Fruit fly (Drosophila melanogaster) whole organism, prepupa: ENCODE measurements around the gene CG32457.
A peak's percentile ranks its signal among the peaks of the same experiment; 100 is the strongest.

Experiments used
- Blimp-1 ChIP-seq: fragments of 200-800 bp; sonication (Bioruptor generic); optimal IDR thresholded peaks from 3 replicates; lab custom pipeline; 2017; ENCODE audit warnings: missing biosample characterization, missing genetic modification characterization, mild to moderate bottlenecking, moderate library complexity, missing genetic modification reagents
- CG10669 ChIP-seq: fragments of 200-800 bp; sonication (Bioruptor generic); optimal IDR thresholded peaks from 3 replicates; lab custom pipeline; 2018; ENCODE audit warnings: missing biosample characterization, mild to moderate bottlenecking, missing genetic modification characterization, moderate library complexity
- CG11294 ChIP-seq: fragments of 200-800 bp; sonication (Bioruptor generic); IDR thresholded peaks from 2 replicates; pipeline ENCODE4 v1.3.6; 2022; ENCODE audit warnings: missing biosample characterization, missing genetic modification characterization
- CG11762 ChIP-seq: fragments of 200-800 bp; sonication (Bioruptor generic); optimal IDR thresholded peaks from 3 replicates; lab custom pipeline; 2016; ENCODE audit warnings: missing biosample characterization, missing genetic modification characterization; ENCODE audit not compliant: insufficient read depth
- CG15336 ChIP-seq: fragments of 200-800 bp; sonication (Bioruptor generic); IDR thresholded peaks from 2 replicates; pipeline ENCODE4 v1.3.6; 2022; ENCODE audit warnings: missing biosample characterization, missing genetic modification characterization
- CG1621 ChIP-seq: fragments of 200-800 bp; sonication (Bioruptor generic); optimal IDR thresholded peaks from 3 replicates; lab custom pipeline; 2018; ENCODE audit warnings: missing biosample characterization, mild to moderate bottlenecking, missing genetic modification characterization
- CG3032 ChIP-seq: fragments of 200-800 bp; optimal IDR thresholded peaks from 2 replicates; lab custom pipeline; 2019; ENCODE audit warnings: missing biosample characterization, mild to moderate bottlenecking, missing genetic modification characterization, moderate library complexity
- CG32006 ChIP-seq: fragments of 200-800 bp; sonication (Bioruptor generic); optimal IDR thresholded peaks from 3 replicates; lab custom pipeline; 2017; ENCODE audit warnings: missing biosample characterization, mild to moderate bottlenecking, missing genetic modification characterization
- CG34406 ChIP-seq: fragments of 200-800 bp; sonication (Bioruptor generic); optimal IDR thresholded peaks from 3 replicates; lab custom pipeline; 2016; ENCODE audit warnings: missing biosample characterization, missing genetic modification characterization
- CG6163 ChIP-seq: fragments of 200-800 bp; sonication (Bioruptor generic); IDR thresholded peaks from 3 replicates; pipeline ENCODE4 v1.3.6; 2022; ENCODE audit warnings: missing biosample characterization, missing genetic modification characterization
- CG6276 ChIP-seq: fragments of 200-800 bp; sonication (Bioruptor generic); optimal IDR thresholded peaks from 2 replicates; lab custom pipeline; 2017; ENCODE audit warnings: missing biosample characterization, mild to moderate bottlenecking, missing genetic modification characterization
- CG6808 ChIP-seq: fragments of 200-800 bp; sonication (Bioruptor generic); optimal IDR thresholded peaks from 3 replicates; lab custom pipeline; 2017; ENCODE audit warnings: missing biosample characterization, missing genetic modification characterization, mild to moderate bottlenecking, moderate library complexity, missing genetic modification reagents
- CG6854 ChIP-seq: fragments of 200-800 bp; sonication (Bioruptor generic); optimal IDR thresholded peaks from 2 replicates; lab custom pipeline; 2017; ENCODE audit warnings: missing biosample characterization, mild to moderate bottlenecking, missing genetic modification characterization
- CG8119 ChIP-seq: fragments of 200-800 bp; sonication (Bioruptor generic); IDR thresholded peaks from 3 replicates; pipeline ENCODE4 v1.3.6; 2022; ENCODE audit warnings: missing biosample characterization, missing genetic modification characterization
- CG8319 ChIP-seq: fragments of 200-800 bp; sonication (Bioruptor generic); optimal IDR thresholded peaks from 3 replicates; lab custom pipeline; 2016; ENCODE audit warnings: missing biosample characterization, missing genetic modification characterization
- CG9139 ChIP-seq: fragments of 200-800 bp; sonication (Bioruptor generic); optimal IDR thresholded peaks from 3 replicates; lab custom pipeline; 2017; ENCODE audit warnings: missing biosample characterization, mild to moderate bottlenecking, missing genetic modification characterization
- Eip78C ChIP-seq: fragments of 200-800 bp; sonication (Bioruptor generic); peaks from one replicate; lab custom pipeline; 2016; ENCODE audit warnings: missing biosample characterization, missing genetic modification characterization
- Ets21C ChIP-seq: fragments of 200-800 bp; sonication (Bioruptor generic); optimal IDR thresholded peaks from 3 replicates; lab custom pipeline; 2016; ENCODE audit warnings: missing biosample characterization, missing genetic modification characterization
- Gug ChIP-seq: fragments of 200-800 bp; sonication (Bioruptor generic); IDR thresholded peaks from 2 replicates; pipeline ENCODE4 v1.3.6; 2022; ENCODE audit warnings: missing biosample characterization, missing genetic modification characterization
- Hr39 ChIP-seq: fragments of 200-800 bp; sonication (Bioruptor generic); optimal IDR thresholded peaks from 2 replicates; lab custom pipeline; 2016; ENCODE audit warnings: missing biosample characterization, missing genetic modification characterization
- Hr4 ChIP-seq: fragments of 200-800 bp; sonication (Bioruptor generic); optimal IDR thresholded peaks from 3 replicates; lab custom pipeline; 2016; ENCODE audit warnings: missing biosample characterization, missing genetic modification characterization
- Lpt ChIP-seq: fragments of 200-800 bp; sonication (Bioruptor generic); optimal IDR thresholded peaks from 3 replicates; lab custom pipeline; 2016; ENCODE audit warnings: missing biosample characterization, missing genetic modification characterization
- OdsH ChIP-seq: fragments of 200-800 bp; sonication (Bioruptor generic); optimal IDR thresholded peaks from 3 replicates; lab custom pipeline; 2016; ENCODE audit warnings: missing biosample characterization, missing genetic modification characterization
- Smox ChIP-seq: fragments of 200-800 bp; sonication (Bioruptor generic); optimal IDR thresholded peaks from 3 replicates; lab custom pipeline; 2016; ENCODE audit warnings: missing biosample characterization, missing genetic modification characterization
- Sox102F ChIP-seq: fragments of 200-800 bp; sonication (Bioruptor generic); optimal IDR thresholded peaks from 2 replicates; lab custom pipeline; 2016; ENCODE audit warnings: missing biosample characterization, mild to moderate bottlenecking, missing genetic modification characterization
- dac ChIP-seq: fragments of 200-800 bp; sonication (Bioruptor generic); optimal IDR thresholded peaks from 2 replicates; lab custom pipeline; 2017; ENCODE audit warnings: missing biosample characterization, mild to moderate bottlenecking, missing genetic modification characterization
- eg ChIP-seq: fragments of 200-800 bp; sonication (Bioruptor generic); IDR thresholded peaks from 3 replicates; pipeline ENCODE4 v1.3.6; 2022; ENCODE audit warnings: missing biosample characterization, missing genetic modification characterization
- fd59A ChIP-seq: fragments of 200-800 bp; sonication (Bioruptor generic); optimal IDR thresholded peaks from 2 replicates; lab custom pipeline; 2017; ENCODE audit warnings: missing biosample characterization, mild to moderate bottlenecking, missing genetic modification characterization, missing genetic modification reagents
- fkh ChIP-seq: fragments of 200-800 bp; sonication (Bioruptor generic); optimal IDR thresholded peaks from 3 replicates; lab custom pipeline; 2017; ENCODE audit warnings: missing biosample characterization, mild to moderate bottlenecking, missing genetic modification characterization, moderate library complexity
- lz ChIP-seq: fragments of 200-800 bp; sonication (Bioruptor generic); optimal IDR thresholded peaks from 3 replicates; lab custom pipeline; 2016; ENCODE audit warnings: missing biosample characterization, missing genetic modification characterization
- pdm3 ChIP-seq: fragments of 200-800 bp; sonication (Bioruptor generic); optimal IDR thresholded peaks from 3 replicates; lab custom pipeline; 2016; ENCODE audit warnings: missing biosample characterization, missing genetic modification characterization
- ss ChIP-seq, 2 experiments: fragments of 200-800 bp; sonication (Bioruptor generic); optimal IDR thresholded peaks; 2 replicates in 1 of 2; 3 replicates in 1 of 2; lab custom pipeline; 2017 to 2018; ENCODE audit warnings: mild to moderate bottlenecking in 2 of 2, missing biosample characterization in 2 of 2, missing genetic modification characterization in 2 of 2, moderate library complexity in 1 of 2
- svp ChIP-seq: fragments of 200-800 bp; sonication (Bioruptor generic); peaks from one replicate; lab custom pipeline; 2016; ENCODE audit warnings: missing biosample characterization, missing genetic modification characterization
- topi ChIP-seq: fragments of 200-800 bp; sonication (Bioruptor generic); optimal IDR thresholded peaks from 3 replicates; lab custom pipeline; 2016; ENCODE audit warnings: missing biosample characterization, missing genetic modification characterization
- vri ChIP-seq: fragments of 200-800 bp; sonication (Bioruptor generic); optimal IDR thresholded peaks from 3 replicates; lab custom pipeline; 2016; ENCODE audit warnings: missing biosample characterization, mild to moderate bottlenecking, missing genetic modification characterization

CG32457 gene

dm6 chr3L:22987342-22987741, at the start of gene CG32457:
CG32457 (plus strand) TSS chr3L:22987642.
- no peak for TF ChIP-seq fd59A (GFP tag; lab: Kevin White, UChicago)
- no peak for TF ChIP-seq Lpt (GFP tag; lab: Kevin White, UChicago)
- no peak for TF ChIP-seq OdsH (GFP tag; lab: Kevin White, UChicago)
- no peak for TF ChIP-seq Gug (GFP tag; lab: Robert Waterston, UW)
- no peak for TF ChIP-seq CG6276 (GFP tag; lab: Kevin White, UChicago)
- TF ChIP-seq Smox (GFP tag; lab: Kevin White, UChicago), result no peak

- TF ChIP-seq svp (GFP tag; lab: Kevin White, UChicago) (peak; percentile 11), topi (GFP tag; lab: Kevin White, UChicago) (no peak)
Measured at dm6 chr3L:22940249-22940648, 47.2 kb upstream of the CG32457 start.

- no peak for TF ChIP-seq Hr4 (GFP tag; lab: Kevin White, UChicago)
- no peak for TF ChIP-seq CG8319 (GFP tag; lab: Kevin White, UChicago)
- no peak for TF ChIP-seq CG3032
- TF ChIP-seq CG11294 (GFP tag; lab: Robert Waterston, UW), result no peak
- peak; percentile 7 for TF ChIP-seq Eip78C (GFP tag; lab: Kevin White, UChicago)
- TF ChIP-seq CG6163 (GFP tag; lab: Robert Waterston, UW), result no peak
- no peak for TF ChIP-seq CG1621
- TF ChIP-seq pdm3 (GFP tag; lab: Kevin White, UChicago), result no peak
- no peak for TF ChIP-seq Sox102F (GFP tag; lab: Kevin White, UChicago)
Measured at dm6 chr3L:22943484-22943883, 44.0 kb upstream of the CG32457 start.

dm6 chr3L:22944493-22944892, 42.9 kb upstream of the CG32457 start:
- TF ChIP-seq Eip78C (GFP tag; lab: Kevin White, UChicago), result peak; percentile 33
- TF ChIP-seq ss (GFP tag; optimal IDR thresholded peaks at IDR 0.05; lab: Kevin White, UChicago), result no peak
- TF ChIP-seq pdm3 (GFP tag; lab: Kevin White, UChicago), result no peak
- TF ChIP-seq lz (GFP tag; lab: Kevin White, UChicago), result no peak
- TF ChIP-seq CG3032, result no peak
- no peak for TF ChIP-seq CG10669 (GFP tag; lab: Kevin White, UChicago)

dm6 chr3L:22945264-22945941, 42.0 kb upstream of the CG32457 start, which contains the start of gene Mes2:
Mes2 (plus strand) TSS chr3L:22945657.
- peak; percentile 38 for TF ChIP-seq CG1621
- TF ChIP-seq Ets21C (GFP tag; lab: Kevin White, UChicago), result no peak
- peak; percentile 8 for TF ChIP-seq Eip78C (GFP tag; lab: Kevin White, UChicago)
- peak; percentile 75 for TF ChIP-seq svp (GFP tag; lab: Kevin White, UChicago)
- no peak for TF ChIP-seq CG32006
- TF ChIP-seq CG15336 (GFP tag; lab: Robert Waterston, UW), result no peak
- no peak for TF ChIP-seq CG11762 (GFP tag; lab: Kevin White, UChicago)
- peak; percentile 65 for TF ChIP-seq Blimp-1
- TF ChIP-seq CG6854, result peak; percentile 88
- peak; percentile 9 for TF ChIP-seq CG9139 (GFP tag; lab: Kevin White, UChicago)

- no peak for TF ChIP-seq CG3032
- no peak for TF ChIP-seq Hr39
- peak; percentile 37 for TF ChIP-seq Eip78C (GFP tag; lab: Kevin White, UChicago)
- no peak for TF ChIP-seq CG8119 (GFP tag; lab: Robert Waterston, UW)
- peak; percentile 3 for TF ChIP-seq vri (GFP tag; lab: Kevin White, UChicago)
- peak; percentile 68 for TF ChIP-seq fkh
- TF ChIP-seq svp (GFP tag; lab: Kevin White, UChicago), result peak; percentile 82
- TF ChIP-seq dac (GFP tag; lab: Kevin White, UChicago), result no peak
- no peak for TF ChIP-seq CG6808 (GFP tag; lab: Kevin White, UChicago)
- no peak for TF ChIP-seq Ets21C (GFP tag; lab: Kevin White, UChicago)
- no peak for TF ChIP-seq eg
- TF ChIP-seq CG34406 (GFP tag; lab: Kevin White, UChicago), result no peak
Measured at dm6 chr3L:22947993-22948954, 39.2 kb upstream of the CG32457 start.
